Fruit fly (Drosophila melanogaster) whole organism, adult: ENCODE measurements around the gene CG13894.

Experiments
- CG11617 ChIP-seq: fragments of 200-800 bp; sonication (Bioruptor generic); optimal IDR thresholded peaks from 2 replicates; lab custom pipeline; 2017; ENCODE audit warnings: mild to moderate bottlenecking, missing biosample characterization, missing genetic modification reagents, missing genetic modification characterization
- CG12768 ChIP-seq: fragments of 200-800 bp; sonication (Bioruptor generic); optimal IDR thresholded peaks from 2 replicates; lab custom pipeline; 2017; ENCODE audit warnings: missing biosample characterization, missing genetic modification characterization, mild to moderate bottlenecking, moderate library complexity, missing genetic modification reagents
- CG14711 ChIP-seq: fragments of 200-800 bp; sonication (Bioruptor generic); optimal IDR thresholded peaks from 2 replicates; lab custom pipeline; 2018; ENCODE audit warnings: missing biosample characterization, mild to moderate bottlenecking, missing genetic modification characterization, moderate library complexity
- CG1620 ChIP-seq: fragments of 200-800 bp; sonication (Bioruptor generic); optimal IDR thresholded peaks from 2 replicates; lab custom pipeline; 2016; ENCODE audit warnings: missing biosample characterization, missing genetic modification characterization
- CG33017 ChIP-seq: fragments of 200-800 bp; sonication (Bioruptor generic); optimal IDR thresholded peaks from 2 replicates; lab custom pipeline; 2018; ENCODE audit warnings: missing biosample characterization, mild to moderate bottlenecking, missing genetic modification characterization, moderate library complexity
- CG5204 ChIP-seq: fragments of 200-800 bp; sonication (Bioruptor generic); optimal IDR thresholded peaks from 2 replicates; lab custom pipeline; 2016; ENCODE audit warnings: missing biosample characterization, missing genetic modification characterization
- CG7045 ChIP-seq: fragments of 200-800 bp; sonication (Bioruptor generic); optimal IDR thresholded peaks from 2 replicates; lab custom pipeline; 2017; ENCODE audit warnings: missing biosample characterization, mild to moderate bottlenecking, missing genetic modification characterization
- CG7101 ChIP-seq: fragments of 200-800 bp; sonication (Bioruptor generic); optimal IDR thresholded peaks from 2 replicates; lab custom pipeline; 2018; ENCODE audit warnings: missing biosample characterization, mild to moderate bottlenecking, missing genetic modification characterization, moderate library complexity
- Clk ChIP-seq: fragments of 200-800 bp; sonication (Bioruptor generic); optimal IDR thresholded peaks from 2 replicates; lab custom pipeline; 2017; ENCODE audit warnings: missing biosample characterization, missing genetic modification characterization
- Crg-1 ChIP-seq: fragments of 200-800 bp; sonication (Bioruptor generic); optimal IDR thresholded peaks from 2 replicates; lab custom pipeline; 2016; ENCODE audit warnings: missing biosample characterization, missing genetic modification characterization
- Hr96 ChIP-seq: fragments of 200-800 bp; sonication (Bioruptor generic); optimal IDR thresholded peaks from 2 replicates; lab custom pipeline; 2016; ENCODE audit warnings: missing biosample characterization, missing genetic modification characterization
- Mnt ChIP-seq: fragments of 200-800 bp; sonication (Bioruptor generic); optimal IDR thresholded peaks from 2 replicates; lab custom pipeline; 2016; ENCODE audit warnings: missing biosample characterization, mild to moderate bottlenecking, missing genetic modification characterization
- bab1 ChIP-seq: fragments of 200-800 bp; sonication (Bioruptor generic); optimal IDR thresholded peaks from 3 replicates; lab custom pipeline; 2019; ENCODE audit warnings: missing biosample characterization, mild to moderate bottlenecking, missing genetic modification characterization, moderate library complexity
- cic ChIP-seq: fragments of 200-800 bp; sonication (Bioruptor generic); optimal IDR thresholded peaks from 2 replicates; lab custom pipeline; 2017; ENCODE audit warnings: missing biosample characterization, mild to moderate bottlenecking, missing genetic modification characterization, moderate library complexity
- cnc ChIP-seq, 2 experiments: fragments of >200 bp; optimal IDR thresholded peaks; 2 replicates each; lab custom pipeline; 2017
- kay ChIP-seq: fragments of 200-800 bp; sonication (Bioruptor generic); peaks from one replicate; lab custom pipeline; 2016; ENCODE audit warnings: missing biosample characterization, missing genetic modification characterization, borderline replicate concordance
- ovo ChIP-seq: fragments of 200-800 bp; sonication (Bioruptor generic); optimal IDR thresholded peaks from 2 replicates; lab custom pipeline; 2016; ENCODE audit warnings: missing biosample characterization, missing genetic modification characterization
- pad ChIP-seq: fragments of 200-800 bp; sonication (Bioruptor generic); optimal IDR thresholded peaks from 3 replicates; lab custom pipeline; 2017; ENCODE audit warnings: missing biosample characterization, missing genetic modification characterization, mild to moderate bottlenecking, moderate library complexity, missing genetic modification reagents
- tj ChIP-seq: fragments of 200-800 bp; sonication (Bioruptor generic); optimal IDR thresholded peaks from 3 replicates; lab custom pipeline; 2017; ENCODE audit warnings: missing biosample characterization, mild to moderate bottlenecking, missing genetic modification characterization, moderate library complexity
- toe ChIP-seq: fragments of 200-800 bp; sonication (Bioruptor generic); optimal IDR thresholded peaks from 2 replicates; lab custom pipeline; 2016; ENCODE audit warnings: missing biosample characterization, missing genetic modification characterization

CG13894 gene

DNA sequence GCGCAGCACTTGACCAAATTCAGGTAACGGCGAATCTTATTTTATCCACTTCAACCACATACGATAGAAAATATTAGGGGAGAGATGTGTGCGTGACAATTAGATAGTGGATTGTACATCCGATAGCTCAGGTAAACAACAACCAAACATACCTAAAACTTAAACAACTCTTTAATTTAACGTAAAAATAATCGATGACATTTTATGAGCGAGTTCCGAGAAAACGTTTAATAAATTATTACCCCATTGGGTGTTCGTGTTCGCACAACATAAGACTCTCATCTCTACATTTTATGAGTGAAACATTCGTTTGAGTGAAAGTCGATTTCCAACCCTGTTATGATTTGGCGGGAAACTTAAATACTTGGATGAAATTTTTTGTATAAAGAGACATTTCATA is 18.7 kb downstream of the CG13894 start, which contains the start of gene CG17129:
Gene CG17129 (minus strand): TSS at position 69 of the 400 bp plus-strand sequence.
- peak; percentile 10 for TF ChIP-seq Crg-1
- peak; percentile 63 for TF ChIP-seq CG14711 (tag; lab: Kevin White, UChicago)
- peak; percentile 48 for TF ChIP-seq bab1 (GFP tag; lab: Kevin White, UChicago)
- TF ChIP-seq cic = no peak
- peak; percentile 35 for TF ChIP-seq CG5204 (GFP tag; lab: Kevin White, UChicago)
- TF ChIP-seq CG7101 (tag; lab: Kevin White, UChicago) = peak; percentile 42
- no peak for TF ChIP-seq Clk (GFP tag; lab: Kevin White, UChicago)
- no peak for TF ChIP-seq kay (GFP tag; lab: Kevin White, UChicago)
- TF ChIP-seq pad (GFP tag; lab: Kevin White, UChicago) = peak; percentile 43
- TF ChIP-seq CG7045 (GFP tag; lab: Kevin White, UChicago) = peak; percentile 12
- TF ChIP-seq toe = peak; percentile 57
- TF ChIP-seq Mnt (GFP tag; lab: Kevin White, UChicago) = peak; percentile 14
- peak; percentile 19 for TF ChIP-seq CG12768 (GFP tag; lab: Kevin White, UChicago)
- peak; percentile 39 for TF ChIP-seq CG1620 (GFP tag; lab: Kevin White, UChicago)
- TF ChIP-seq tj (GFP tag; lab: Kevin White, UChicago) = no peak
- peak; percentile 75 for TF ChIP-seq Hr96
- peak; percentile 15 for TF ChIP-seq CG11617 (GFP tag; lab: Kevin White, UChicago)

DNA sequence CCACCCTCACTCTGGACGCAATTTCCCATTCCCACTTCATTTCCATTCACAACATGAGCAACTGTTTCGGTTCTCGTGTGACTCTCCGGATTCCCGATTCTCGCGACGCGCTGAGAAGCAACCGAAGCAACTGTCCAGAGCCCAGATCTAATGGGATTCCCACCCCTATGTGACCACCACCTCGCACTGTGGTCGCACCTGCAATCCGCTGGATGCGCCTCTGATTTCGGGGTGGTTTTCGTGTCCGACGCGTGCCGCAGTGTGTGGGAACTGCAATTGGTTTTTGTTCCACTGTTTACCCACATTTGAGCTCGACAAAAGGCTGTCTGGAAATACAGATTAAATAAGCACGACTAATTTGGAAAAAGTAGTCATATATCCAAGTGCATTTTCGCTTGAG is 23.1 kb downstream of the CG13894 start:
- no peak for TF ChIP-seq Hr96
- TF ChIP-seq CG1620 (GFP tag; lab: Kevin White, UChicago) = no peak
- TF ChIP-seq toe = no peak
- no peak for TF ChIP-seq CG11617 (GFP tag; lab: Kevin White, UChicago)
- TF ChIP-seq Clk (GFP tag; lab: Kevin White, UChicago) = no peak
- no peak for TF ChIP-seq CG5204 (GFP tag; lab: Kevin White, UChicago)
- no peak for TF ChIP-seq tj (GFP tag; lab: Kevin White, UChicago)
- no peak for TF ChIP-seq CG14711 (tag; lab: Kevin White, UChicago)
- no peak for TF ChIP-seq kay (GFP tag; lab: Kevin White, UChicago)
- TF ChIP-seq pad (GFP tag; lab: Kevin White, UChicago) = no peak
- no peak for TF ChIP-seq cnc (optimal IDR thresholded peaks at IDR 0.05; lab: Kevin White, UChicago)
- TF ChIP-seq CG7045 (GFP tag; lab: Kevin White, UChicago) = no peak
- TF ChIP-seq cic = no peak
- no peak for TF ChIP-seq Mnt (GFP tag; lab: Kevin White, UChicago)
- TF ChIP-seq CG33017 (tag; lab: Kevin White, UChicago) = no peak
- no peak for TF ChIP-seq Crg-1

DNA sequence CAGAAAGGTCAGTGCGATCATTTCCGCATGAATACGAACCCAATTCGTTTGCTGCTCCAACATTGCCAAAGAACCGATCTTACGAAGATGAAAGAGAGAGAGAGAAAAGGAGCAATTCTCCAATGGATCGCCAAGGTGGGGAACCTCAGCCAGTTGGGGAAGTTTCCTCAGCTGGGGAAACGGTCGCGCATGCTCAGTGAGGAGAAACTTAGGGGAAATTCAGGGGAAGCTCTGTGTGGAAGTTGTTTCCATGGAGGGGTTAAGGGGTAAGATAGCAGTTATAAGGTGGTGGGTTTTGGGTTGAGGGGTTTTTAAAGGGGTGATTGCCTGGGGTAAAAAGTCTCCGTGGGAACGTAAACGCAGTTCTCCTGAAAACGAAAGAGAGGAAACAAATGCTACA is 25.6 kb downstream of the CG13894 start:
- peak; percentile 99 for TF ChIP-seq pad (GFP tag; lab: Kevin White, UChicago)
- TF ChIP-seq cic = no peak

DNA sequence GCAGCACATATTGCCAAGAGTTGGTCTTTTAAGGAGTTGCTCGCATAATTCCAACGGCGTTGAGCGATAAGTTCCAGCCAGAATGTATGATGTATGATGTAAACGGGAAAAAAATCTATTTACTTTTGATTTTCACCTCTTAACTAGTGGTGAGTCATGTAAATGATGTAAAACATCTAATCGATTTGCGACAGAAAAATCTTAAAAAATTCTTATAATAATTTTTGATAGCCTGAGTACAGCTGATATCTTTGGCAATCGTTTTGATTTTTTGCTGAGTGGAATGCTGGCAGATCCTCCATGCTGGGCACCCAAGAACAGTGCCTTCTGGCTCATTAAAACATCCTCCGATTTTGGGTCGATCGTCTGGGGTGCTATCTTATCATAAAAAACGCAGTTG is 32.4 kb downstream of the CG13894 start:
- TF ChIP-seq pad (GFP tag; lab: Kevin White, UChicago) (no peak), CG14711 (tag; lab: Kevin White, UChicago) (no peak), CG5204 (GFP tag; lab: Kevin White, UChicago) (no peak), cnc (optimal IDR thresholded peaks at IDR 0.05; lab: Kevin White, UChicago) (no peak), ovo (GFP tag; lab: Kevin White, UChicago) (no peak), CG12768 (GFP tag; lab: Kevin White, UChicago) (no peak)

DNA sequence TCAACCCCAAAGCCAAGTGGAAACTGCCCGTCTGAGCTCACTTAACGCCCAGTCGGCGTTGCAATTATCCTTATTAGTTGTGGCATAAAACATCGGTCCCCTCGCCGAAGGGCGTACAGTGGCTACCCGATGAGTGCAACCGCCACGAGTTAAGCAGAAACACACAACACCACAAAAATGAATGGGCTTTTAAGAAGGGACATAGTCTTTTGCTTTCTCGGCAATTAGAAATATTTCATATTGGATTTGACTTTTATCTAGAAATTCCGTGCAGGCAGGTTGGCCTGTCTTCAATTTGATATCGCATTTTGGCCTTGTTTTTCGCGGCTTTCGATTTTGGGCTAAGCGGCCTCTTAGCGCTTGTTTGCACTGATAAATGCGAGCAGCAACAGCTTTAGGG is 35.1 kb downstream of the CG13894 start:
- TF ChIP-seq CG1620 (GFP tag; lab: Kevin White, UChicago) (no peak), CG33017 (tag; lab: Kevin White, UChicago) (no peak), Crg-1 (no peak), pad (GFP tag; lab: Kevin White, UChicago) (no peak), CG14711 (tag; lab: Kevin White, UChicago) (no peak), Clk (GFP tag; lab: Kevin White, UChicago) (no peak), CG12768 (GFP tag; lab: Kevin White, UChicago) (no peak), CG5204 (GFP tag; lab: Kevin White, UChicago) (no peak)

DNA sequence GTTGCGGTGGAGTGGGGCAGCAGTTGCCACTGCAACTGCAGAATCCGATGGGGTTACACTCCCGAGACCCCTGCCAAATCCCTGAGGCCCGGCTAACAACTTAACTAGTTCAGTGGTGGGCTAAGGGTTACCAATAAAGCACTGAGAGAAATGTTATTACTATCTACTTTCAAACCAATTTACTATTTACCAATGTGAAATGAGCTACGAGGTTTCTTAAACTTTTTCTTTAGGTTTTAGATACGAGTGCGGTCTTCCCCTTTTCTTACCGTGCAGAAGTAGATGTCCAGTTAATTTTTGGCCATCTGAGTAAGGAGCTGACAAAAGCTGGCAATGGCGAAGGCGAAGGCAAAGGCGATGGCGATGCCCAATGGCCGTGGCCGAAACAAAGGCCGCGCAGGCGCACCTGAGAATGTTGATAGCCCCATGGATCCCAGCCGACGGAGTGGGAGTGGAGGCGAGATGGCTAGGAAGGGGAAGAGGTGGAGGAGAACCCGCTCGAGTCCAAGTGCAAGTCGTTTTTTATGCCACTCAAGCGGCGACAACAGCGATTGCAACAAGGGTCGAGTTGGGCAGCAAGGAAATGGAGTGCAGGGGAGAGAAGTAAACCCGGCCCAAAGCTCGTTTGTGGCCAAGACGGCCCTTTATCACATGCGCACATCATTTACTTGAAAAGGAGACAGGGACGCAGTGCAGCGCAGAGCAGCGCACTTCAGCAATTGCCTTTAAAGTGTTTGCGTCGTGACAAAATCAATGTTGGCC is 38.4 kb downstream of the CG13894 start:
- TF ChIP-seq CG11617 (GFP tag; lab: Kevin White, UChicago) = no peak

DNA sequence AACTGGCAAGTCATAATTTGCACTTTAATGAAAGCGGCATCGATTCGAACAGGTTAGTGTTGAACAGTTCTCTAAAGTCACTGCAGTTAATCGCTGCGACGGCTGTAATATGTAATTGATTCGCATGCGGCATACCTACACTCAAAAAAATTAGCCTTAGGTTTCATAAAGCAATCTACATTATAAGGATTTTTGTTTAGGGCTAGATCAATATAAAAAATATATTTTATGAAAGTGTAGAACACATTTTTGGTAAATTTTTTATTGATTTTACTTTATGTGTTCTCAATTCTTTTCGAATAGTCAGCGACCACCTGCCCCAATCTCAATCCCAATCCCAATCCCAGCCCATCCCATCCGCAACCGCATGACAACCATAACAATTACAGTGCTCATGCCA is 40.7 kb downstream of the CG13894 start:
- TF ChIP-seq cic = no peak
- no peak for TF ChIP-seq CG7101 (tag; lab: Kevin White, UChicago)
- no peak for TF ChIP-seq bab1 (GFP tag; lab: Kevin White, UChicago)
- TF ChIP-seq Mnt (GFP tag; lab: Kevin White, UChicago) = no peak
- no peak for TF ChIP-seq kay (GFP tag; lab: Kevin White, UChicago)
- TF ChIP-seq Crg-1 = no peak
- no peak for TF ChIP-seq CG12768 (GFP tag; lab: Kevin White, UChicago)
- TF ChIP-seq CG14711 (tag; lab: Kevin White, UChicago) = no peak
- TF ChIP-seq toe = no peak
- no peak for TF ChIP-seq pad (GFP tag; lab: Kevin White, UChicago)
- no peak for TF ChIP-seq CG7045 (GFP tag; lab: Kevin White, UChicago)
- TF ChIP-seq tj (GFP tag; lab: Kevin White, UChicago) = no peak
- no peak for TF ChIP-seq Hr96
- no peak for TF ChIP-seq CG1620 (GFP tag; lab: Kevin White, UChicago)
